Worm (Caenorhabditis elegans): ENCODE results near the gene skr-15.
A peak's percentile ranks its signal among the peaks of the same experiment; 100 is the strongest.

The skr-15 gene

ce11 chrII:3808643-3809042 lies 15.3 kb upstream of the skr-15 start:
- no peak for TF ChIP-seq lin-15B (tag; optimal IDR thresholded peaks at IDR 0.05)
- TF ChIP-seq nhr-237 (tag; optimal IDR thresholded peaks at IDR 0.05) = no peak
- no peak for TF ChIP-seq ztf-11 (tag; optimal IDR thresholded peaks at IDR 0.05)

- peak; percentile 40 for TF ChIP-seq snpc-4 (tag; optimal IDR thresholded peaks at IDR 0.05)
- peak; percentile 14 for TF ChIP-seq nhr-25 (tag; optimal IDR thresholded peaks at IDR 0.05)
- no peak for TF ChIP-seq ceh-28 (tag; optimal IDR thresholded peaks at IDR 0.05)
- peak; percentile 24 for TF ChIP-seq pqm-1 (tag; optimal IDR thresholded peaks at IDR 0.05)
- peak; percentile 75 for TF ChIP-seq pha-4 (tag; optimal IDR thresholded peaks at IDR 0.05)
- no peak for TF ChIP-seq nhr-77 (tag; optimal IDR thresholded peaks at IDR 0.05)
- TF ChIP-seq ztf-4 (tag; optimal IDR thresholded peaks at IDR 0.05) = no peak
- no peak for TF ChIP-seq ceh-16 (tag; optimal IDR thresholded peaks at IDR 0.05)
- TF ChIP-seq lsy-12 (tag; optimal IDR thresholded peaks at IDR 0.05) = no peak
- TF ChIP-seq lin-15B (tag; optimal IDR thresholded peaks at IDR 0.05) = peak; percentile 2
- peak; percentile 7 for TF ChIP-seq egl-5 (tag; optimal IDR thresholded peaks at IDR 0.05)
- peak; percentile 73 for TF ChIP-seq lin-39 (tag; optimal IDR thresholded peaks at IDR 0.05)
- no peak for TF ChIP-seq fkh-2 (tag; optimal IDR thresholded peaks at IDR 0.05)
- peak; percentile 57 for TF ChIP-seq hmg-11 (tag; optimal IDR thresholded peaks at IDR 0.05)
- no peak for TF ChIP-seq ZK546.5 (tag; optimal IDR thresholded peaks at IDR 0.05)
- TF ChIP-seq nfya-1 (tag; optimal IDR thresholded peaks at IDR 0.05; ENCODE audit: insufficient read depth) = peak; percentile 53
- TF ChIP-seq daf-12 (tag; optimal IDR thresholded peaks at IDR 0.05) = no peak
- TF ChIP-seq R02D3.7 (tag; optimal IDR thresholded peaks at IDR 0.05) = peak; percentile 39
- no peak for TF ChIP-seq fos-1 (tag; optimal IDR thresholded peaks at IDR 0.05)
- TF ChIP-seq elt-3 (tag; optimal IDR thresholded peaks at IDR 0.05) = no peak
- no peak for TF ChIP-seq fkh-10 (GFP tag; optimal IDR thresholded peaks at IDR 0.05)
- TF ChIP-seq nhr-28 (tag; optimal IDR thresholded peaks at IDR 0.05) = no peak
- TF ChIP-seq nhr-23 (tag; optimal IDR thresholded peaks at IDR 0.05) = peak; percentile 33
- no peak for TF ChIP-seq mml-1 (tag; optimal IDR thresholded peaks at IDR 0.05)
- no peak for TF ChIP-seq nhr-67 (tag; optimal IDR thresholded peaks at IDR 0.05)
- TF ChIP-seq egl-27 (tag; optimal IDR thresholded peaks at IDR 0.05) = no peak
- TF ChIP-seq ceh-82 (tag; optimal IDR thresholded peaks at IDR 0.05) = no peak
- TF ChIP-seq nhr-11 (tag; optimal IDR thresholded peaks at IDR 0.05) = no peak
- no peak for TF ChIP-seq ceh-9 (tag; optimal IDR thresholded peaks at IDR 0.05)
- TF ChIP-seq ztf-11 (tag; optimal IDR thresholded peaks at IDR 0.05) = no peak
- peak; percentile 78 for TF ChIP-seq elt-2 (tag; optimal IDR thresholded peaks at IDR 0.05)
- no peak for TF ChIP-seq ama-1 (optimal IDR thresholded peaks at IDR 0.05)
- TF ChIP-seq eor-1 (tag; optimal IDR thresholded peaks at IDR 0.05) = no peak
- TF ChIP-seq elt-1 (tag; optimal IDR thresholded peaks at IDR 0.05) = no peak
- no peak for TF ChIP-seq nhr-43 (tag; optimal IDR thresholded peaks at IDR 0.05; ENCODE audit: poor library complexity, severe bottlenecking)
- no peak for TF ChIP-seq nhr-76 (tag; optimal IDR thresholded peaks at IDR 0.05)
- no peak for TF ChIP-seq nhr-237 (tag; optimal IDR thresholded peaks at IDR 0.05)
- TF ChIP-seq sea-2 (GFP tag; optimal IDR thresholded peaks at IDR 0.05) = no peak
- no peak for TF ChIP-seq zag-1 (tag; optimal IDR thresholded peaks at IDR 0.05)
- TF ChIP-seq skn-1 (tag; optimal IDR thresholded peaks at IDR 0.05) = no peak
- TF ChIP-seq mdl-1 (tag; optimal IDR thresholded peaks at IDR 0.05) = no peak
- TF ChIP-seq jun-1 (tag; optimal IDR thresholded peaks at IDR 0.05) = no peak
- no peak for TF ChIP-seq unc-62 (GFP tag; optimal IDR thresholded peaks at IDR 0.05)
- TF ChIP-seq aly-2 (tag; optimal IDR thresholded peaks at IDR 0.05) = no peak
- no peak for TF ChIP-seq nhr-12 (tag; optimal IDR thresholded peaks at IDR 0.05)
- no peak for TF ChIP-seq unc-39 (tag; optimal IDR thresholded peaks at IDR 0.05)
- TF ChIP-seq tbx-2 (tag; optimal IDR thresholded peaks at IDR 0.05) = no peak
Observed at ce11 chrII:3810550-3810949, 13.4 kb upstream of the skr-15 start.
